Worm (Caenorhabditis elegans): ENCODE measurements around the gene srh-76.

srh-76 gene

DNA sequence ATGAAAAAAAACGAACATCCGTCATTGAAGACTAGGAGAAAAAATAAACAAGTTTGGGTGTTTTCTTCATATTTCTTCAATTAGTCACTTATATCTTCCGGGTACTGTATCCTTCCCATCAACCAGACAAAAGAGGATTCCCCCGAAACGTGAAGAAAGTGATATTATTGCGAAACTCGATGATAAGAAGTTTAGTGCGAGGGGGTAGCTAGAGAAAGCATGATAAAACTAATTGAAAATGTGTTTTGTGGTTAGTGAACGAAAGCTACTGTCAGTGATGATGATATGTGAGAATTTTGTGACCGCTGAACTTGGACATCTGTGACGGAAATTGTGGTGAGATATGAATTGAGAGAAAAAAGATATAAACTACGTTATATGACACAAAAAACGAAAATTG is 10.7 kb upstream of the srh-76 start:
- peak; percentile 71 for TF ChIP-seq nhr-71 (tag; optimal IDR thresholded peaks at IDR 0.05)
- no peak for TF ChIP-seq zip-4 (GFP tag; optimal IDR thresholded peaks at IDR 0.05)
- TF ChIP-seq grh-1 (GFP tag; IDR thresholded peaks at IDR 0.05) = no peak
- peak in 1 of 2 experiments; percentile 11 for TF ChIP-seq lin-35 (GFP tag; optimal IDR thresholded peaks at IDR 0.05)
- no peak for TF ChIP-seq vab-15 (tag; optimal IDR thresholded peaks at IDR 0.05)
- TF ChIP-seq lin-13 (GFP tag; optimal IDR thresholded peaks at IDR 0.05) = no peak
- no peak for TF ChIP-seq ceh-82 (tag; optimal IDR thresholded peaks at IDR 0.05)
- TF ChIP-seq nhr-19 (GFP tag; conservative IDR thresholded peaks at IDR 0.05) = 0 out of 2 replicates have a peak, but pooled peaks have one; percentile 19
- TF ChIP-seq swsn-7 (tag; optimal IDR thresholded peaks at IDR 0.05) = no peak
- TF ChIP-seq aha-1 (tag; optimal IDR thresholded peaks at IDR 0.05) = no peak
- no peak for TF ChIP-seq egl-13 (tag; optimal IDR thresholded peaks at IDR 0.05)
- peak; percentile 10 for TF ChIP-seq elt-2 (tag; optimal IDR thresholded peaks at IDR 0.05)
- TF ChIP-seq nhr-85 (tag) = peak; percentile 86
- TF ChIP-seq efl-1 (optimal IDR thresholded peaks at IDR 0.05) = no peak
- TF ChIP-seq efl-1 (GFP tag; optimal IDR thresholded peaks at IDR 0.05 in 1 of 2) = no peak
- no peak for TF ChIP-seq nhr-84 (tag; optimal IDR thresholded peaks at IDR 0.05)
- no peak for TF ChIP-seq dpl-1 (GFP tag; optimal IDR thresholded peaks at IDR 0.05)
- TF ChIP-seq ama-1 (optimal IDR thresholded peaks at IDR 0.05) = no peak
- no peak for TF ChIP-seq egl-27 (tag; optimal IDR thresholded peaks at IDR 0.05)
- no peak for TF ChIP-seq mef-2 (tag; optimal IDR thresholded peaks at IDR 0.05)
- TF ChIP-seq ceh-88 (GFP tag; IDR thresholded peaks at IDR 0.05) = no peak; the same call in 1 of the 2 replicates
- peak in 4 of 6 experiments; percentile 60 to 92 (median 87) for TF ChIP-seq elt-3 (tag; optimal IDR thresholded peaks at IDR 0.05)
- no peak for TF ChIP-seq irx-1 (tag; optimal IDR thresholded peaks at IDR 0.05)
- TF ChIP-seq nhr-90 (tag; optimal IDR thresholded peaks at IDR 0.05; ENCODE audit: poor library complexity) = peak; percentile 21
- peak; percentile 70 for TF ChIP-seq lin-14 (GFP tag; optimal IDR thresholded peaks at IDR 0.05)
- TF ChIP-seq snu-23 (GFP tag; optimal IDR thresholded peaks at IDR 0.05) = peak; percentile 32
- TF ChIP-seq tbx-2 (tag; optimal IDR thresholded peaks at IDR 0.05) = peak; percentile 44
- TF ChIP-seq blmp-1 (tag; optimal IDR thresholded peaks at IDR 0.05) = peak; percentile 98
- TF ChIP-seq unc-130 (tag; optimal IDR thresholded peaks at IDR 0.05) = no peak
- TF ChIP-seq Y116A8C.19 (tag; optimal IDR thresholded peaks at IDR 0.05; ENCODE audit: borderline replicate concordance) = no peak
- no peak for TF ChIP-seq sox-4 (tag; optimal IDR thresholded peaks at IDR 0.05)
- no peak for TF ChIP-seq ztf-4 (tag; optimal IDR thresholded peaks at IDR 0.05)
- no peak for TF ChIP-seq mab-9 (GFP tag; IDR thresholded peaks at IDR 0.05)
- no peak for TF ChIP-seq pax-3 (tag; optimal IDR thresholded peaks at IDR 0.05)
- TF ChIP-seq C04F5.9 (tag; optimal IDR thresholded peaks at IDR 0.05) = no peak
- no peak for TF ChIP-seq unc-98 (GFP tag; IDR thresholded peaks at IDR 0.05)
- TF ChIP-seq nhr-12 (tag; optimal IDR thresholded peaks at IDR 0.05) = no peak
- TF ChIP-seq snpc-4 (tag; optimal IDR thresholded peaks at IDR 0.05) = no peak
- TF ChIP-seq lir-3 (tag; optimal IDR thresholded peaks at IDR 0.05; ENCODE audit: poor library complexity) = no peak
- no peak for TF ChIP-seq hpl-2 (GFP tag; optimal IDR thresholded peaks at IDR 0.05)
- no peak for TF ChIP-seq ets-5 (GFP tag; IDR thresholded peaks at IDR 0.05)
- no peak for TF ChIP-seq F16B12.6 (tag; optimal IDR thresholded peaks at IDR 0.05)
- TF ChIP-seq alr-1 (tag; optimal IDR thresholded peaks at IDR 0.05; ENCODE audit: borderline replicate concordance) = no peak
- no peak for TF ChIP-seq sptf-1 (tag; optimal IDR thresholded peaks at IDR 0.05)
- TF ChIP-seq hlh-17 (GFP tag; optimal IDR thresholded peaks at IDR 0.05; ENCODE audit: borderline replicate concordance) = no peak
- TF ChIP-seq nhr-20 (tag; optimal IDR thresholded peaks at IDR 0.05) = peak; percentile 81
- TF ChIP-seq dsc-1 (tag; optimal IDR thresholded peaks at IDR 0.05) = no peak
- TF ChIP-seq zag-1 (tag; optimal IDR thresholded peaks at IDR 0.05) = no peak
- TF ChIP-seq fkh-10 (GFP tag; optimal IDR thresholded peaks at IDR 0.05) = no peak
- TF ChIP-seq pqm-1 (tag; optimal IDR thresholded peaks at IDR 0.05) = no peak

All from whole organism, L1 larva.